Fruit fly (Drosophila melanogaster) whole organism, wandering third instar larva: ENCODE data around the gene nes.
A peak's percentile ranks its signal among the peaks of the same experiment; 100 is the strongest.

Source experiments
- Rel ChIP-seq, 2 experiments: fragments of 200-800 bp; sonication (Bioruptor generic) in 1 of 2; optimal IDR thresholded peaks; 2 replicates in 1 of 2; 3 replicates in 1 of 2; lab custom pipeline; 2016 to 2019; ENCODE audit warnings: mild to moderate bottlenecking in 2 of 2, missing biosample characterization in 2 of 2, missing genetic modification characterization in 2 of 2, moderate library complexity in 1 of 2
- dmrt93B ChIP-seq: fragments of 200-800 bp; sonication (Bioruptor generic); optimal IDR thresholded peaks from 2 replicates; lab custom pipeline; 2018; ENCODE audit warnings: missing biosample characterization, mild to moderate bottlenecking, missing genetic modification characterization
- h ChIP-seq: fragments of 200-800 bp; sonication (Bioruptor generic); optimal IDR thresholded peaks from 3 replicates; lab custom pipeline; 2016; ENCODE audit warnings: missing biosample characterization, mild to moderate bottlenecking, missing genetic modification characterization
- lola ChIP-seq: fragments of >200 bp; optimal IDR thresholded peaks from 2 replicates; lab custom pipeline; 2017; ENCODE audit warnings: missing biosample characterization, missing genetic modification characterization
- pan ChIP-seq: fragments of >200 bp; optimal IDR thresholded peaks from 2 replicates; lab custom pipeline; 2017

dm6 chr3L:19260278-19260803, at the start of gene nes:
- no peak for TF ChIP-seq pan (lab: Kevin White, UChicago)
- peak; percentile 11 for TF ChIP-seq h (GFP tag; lab: Kevin White, UChicago)
- TF ChIP-seq dmrt93B (GFP tag; lab: Kevin White, UChicago), result no peak
- TF ChIP-seq Rel (GFP tag; optimal IDR thresholded peaks at IDR 0.05; lab: Kevin White, UChicago), result no peak
- TF ChIP-seq Rel (tag; optimal IDR thresholded peaks at IDR 0.05; lab: Kevin White, UChicago), result peak; percentile 19
- TF ChIP-seq lola, result no peak
